Worm (Caenorhabditis elegans) whole organism, early embryonic: Measurements from ENCODE around the gene F53F8.4.

Experiments used
- B0310.2 ChIP-seq: sonication (generic microtip); optimal IDR thresholded peaks from 2 replicates; lab custom pipeline; 2016; ENCODE audit warnings: mild to moderate bottlenecking, missing genetic modification characterization, missing compliant biosample characterization
- F13C5.2 ChIP-seq: sonication (generic microtip); optimal IDR thresholded peaks from 2 replicates; lab custom pipeline; 2017; ENCODE audit warnings: mild to moderate bottlenecking, missing genetic modification characterization, inconsistent platforms, missing compliant biosample characterization
- aly-1 ChIP-seq: sonication (generic microtip); optimal IDR thresholded peaks from 2 replicates; lab custom pipeline; 2016; ENCODE audit warnings: missing genetic modification characterization, missing compliant biosample characterization
- ama-1 ChIP-seq: fragments of 150-350 bp; optimal IDR thresholded peaks from 2 replicates; lab custom pipeline; 2014
- ceh-13 ChIP-seq: fragments of 200-800 bp; sonication (Bioruptor generic); optimal IDR thresholded peaks from 2 replicates; lab custom pipeline; 2018; ENCODE audit warnings: mild to moderate bottlenecking, missing genetic modification characterization, missing compliant biosample characterization
- ceh-36 ChIP-seq: sonication (generic microtip); optimal IDR thresholded peaks from 2 replicates; lab custom pipeline; 2016; ENCODE audit warnings: missing genetic modification characterization, inconsistent platforms, missing compliant biosample characterization
- ets-7 ChIP-seq: sonication (generic microtip); optimal IDR thresholded peaks from 2 replicates; lab custom pipeline; 2016; ENCODE audit warnings: missing genotype, missing genetic modification characterization, missing compliant biosample characterization
- flt-1 ChIP-seq: fragments of 200-800 bp; sonication (Bioruptor generic); IDR thresholded peaks from 2 replicates; pipeline ENCODE4 v1.3.6; 2022; ENCODE audit warnings: missing genetic modification characterization, missing compliant biosample characterization
- hmbx-1 ChIP-seq: sonication (generic microtip); optimal IDR thresholded peaks from 2 replicates; lab custom pipeline; 2016; ENCODE audit warnings: mild to moderate bottlenecking, missing genetic modification characterization, missing compliant biosample characterization
- hmg-4 ChIP-seq: fragments of 200-800 bp; sonication (Bioruptor generic); optimal IDR thresholded peaks from 2 replicates; lab custom pipeline; 2018; ENCODE audit warnings: mild to moderate bottlenecking, missing genetic modification characterization, missing compliant biosample characterization
- hnd-1 ChIP-seq: sonication (generic microtip); optimal IDR thresholded peaks from 2 replicates; lab custom pipeline; 2016; ENCODE audit warnings: missing genetic modification characterization, missing compliant biosample characterization
- pes-1 ChIP-seq: fragments of 200-800 bp; sonication (Bioruptor generic); IDR thresholded peaks from 2 replicates; pipeline ENCODE4 v1.3.6; 2022; ENCODE audit warnings: missing genetic modification reagents, missing genetic modification characterization, missing compliant biosample characterization
- scrt-1 ChIP-seq: fragments of 200-800 bp; sonication (Bioruptor generic); IDR thresholded peaks from 2 replicates; pipeline ENCODE4 v1.3.6; 2022; ENCODE audit warnings: missing genetic modification characterization, missing compliant biosample characterization
- sea-1 ChIP-seq: fragments of 200-800 bp; sonication (Bioruptor generic); conservative IDR thresholded peaks from 2 replicates; pipeline ENCODE4 v1.3.6; 2022; ENCODE audit warnings: missing genetic modification characterization, missing compliant biosample characterization
- tbx-11 ChIP-seq: fragments of 200-800 bp; sonication (Bioruptor generic); IDR thresholded peaks from 2 replicates; pipeline ENCODE4 v1.3.6; 2022; ENCODE audit warnings: missing genetic modification characterization, missing compliant biosample characterization
- tbx-37 ChIP-seq: fragments of 200-800 bp; sonication (Bioruptor generic); conservative IDR thresholded peaks from 2 replicates; pipeline ENCODE4 v1.3.6; 2022; ENCODE audit warnings: missing genetic modification reagents, missing genetic modification characterization, missing compliant biosample characterization
- tra-4 ChIP-seq: sonication (generic microtip); optimal IDR thresholded peaks from 2 replicates; lab custom pipeline; 2017; ENCODE audit warnings: missing genetic modification characterization, missing compliant biosample characterization

The F53F8.4 gene

DNA sequence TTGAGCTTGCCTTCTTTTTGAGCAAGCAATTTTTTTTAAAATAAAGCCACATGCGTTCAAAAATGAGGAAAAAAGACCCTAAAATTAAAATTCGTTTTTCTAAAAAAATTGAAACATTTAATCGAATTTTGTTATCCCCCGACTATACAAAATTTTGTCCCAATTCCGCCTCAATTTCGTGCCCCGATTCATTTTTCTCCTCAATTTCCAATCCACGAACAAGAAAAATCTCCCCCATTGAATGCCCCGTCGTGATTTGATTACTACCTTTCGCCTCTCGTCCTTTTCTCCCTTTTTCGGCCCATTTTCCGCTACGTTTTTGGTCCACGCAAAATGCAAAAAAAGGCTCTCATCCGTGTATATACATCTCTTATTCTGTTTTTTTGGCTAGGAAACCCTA is 39.6 kb downstream of the F53F8.4 start:
- no peak for TF ChIP-seq ceh-13 (GFP tag; lab: Kevin White, UChicago)
- TF ChIP-seq pes-1 = no peak
- no peak for TF ChIP-seq scrt-1
- TF ChIP-seq tbx-37 (GFP tag; lab: Robert Waterston, UW) = no peak
- no peak for TF ChIP-seq tbx-11 (GFP tag; lab: Robert Waterston, UW)
- no peak for TF ChIP-seq F13C5.2
- no peak for TF ChIP-seq flt-1 (GFP tag; lab: Robert Waterston, UW)
- TF ChIP-seq ceh-36 (tag; lab: Kevin White, UChicago) = no peak
- no peak for TF ChIP-seq ama-1 (lab: Kevin White, UChicago)
- no peak for TF ChIP-seq ets-7 (tag; lab: Kevin White, UChicago)
- no peak for TF ChIP-seq hnd-1
- no peak for TF ChIP-seq hmg-4 (GFP tag; lab: Kevin White, UChicago)
- TF ChIP-seq aly-1 (tag; lab: Kevin White, UChicago) = no peak
- no peak for TF ChIP-seq tra-4
- TF ChIP-seq sea-1 (GFP tag; lab: Robert Waterston, UW) = no peak

DNA sequence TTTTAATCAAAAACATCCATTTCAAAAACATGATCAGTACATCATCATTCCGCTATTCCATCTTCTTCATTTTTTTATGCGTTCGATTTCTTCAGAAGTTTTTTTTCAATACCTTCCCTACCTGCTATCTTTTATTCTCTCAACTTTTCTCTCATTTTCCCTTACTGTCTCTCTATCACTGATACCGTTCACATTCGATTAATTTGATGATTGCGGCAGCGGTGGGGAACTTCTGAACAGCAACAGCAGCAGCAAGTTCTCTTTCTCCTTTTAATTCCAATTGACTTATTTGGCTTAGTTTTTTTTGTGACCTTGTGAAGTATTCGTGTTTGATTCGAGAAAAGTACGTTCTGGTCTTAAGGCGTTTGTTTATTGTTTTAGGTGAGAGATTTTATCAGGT is 42.6 kb downstream of the F53F8.4 start:
- TF ChIP-seq F13C5.2 (no peak), ceh-13 (GFP tag; lab: Kevin White, UChicago) (no peak), pes-1 (no peak), tra-4 (no peak), B0310.2 (tag; lab: Kevin White, UChicago) (no peak), ama-1 (lab: Kevin White, UChicago) (no peak), hmg-4 (GFP tag; lab: Kevin White, UChicago) (no peak)

DNA sequence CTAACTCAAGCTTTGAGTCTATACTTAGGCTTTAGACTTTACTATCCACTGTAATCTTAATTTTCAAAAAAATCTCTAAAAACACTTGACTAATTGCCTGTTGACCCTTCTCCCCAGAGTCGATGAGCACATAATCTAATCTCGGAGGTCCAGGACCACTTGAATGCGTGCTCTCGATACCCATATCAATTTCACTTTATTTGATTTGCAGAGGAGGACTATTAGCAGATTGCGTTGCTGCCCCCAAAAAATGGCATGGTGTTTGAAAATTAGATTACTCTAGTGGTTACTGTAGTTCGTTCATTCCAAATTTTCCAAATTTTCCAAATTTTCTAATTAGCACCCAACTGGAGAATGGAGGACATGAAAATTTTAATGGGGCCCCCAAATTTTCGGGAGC is 46.0 kb downstream of the F53F8.4 start:
- TF ChIP-seq ceh-13 (GFP tag; lab: Kevin White, UChicago) (no peak), B0310.2 (tag; lab: Kevin White, UChicago) (no peak), pes-1 (no peak), tbx-11 (GFP tag; lab: Robert Waterston, UW) (no peak), ama-1 (lab: Kevin White, UChicago) (no peak), F13C5.2 (no peak), flt-1 (GFP tag; lab: Robert Waterston, UW) (no peak), tbx-37 (GFP tag; lab: Robert Waterston, UW) (no peak), hmbx-1 (tag; lab: Kevin White, UChicago) (no peak), scrt-1 (no peak), sea-1 (GFP tag; lab: Robert Waterston, UW) (no peak), ets-7 (tag; lab: Kevin White, UChicago) (no peak)

DNA sequence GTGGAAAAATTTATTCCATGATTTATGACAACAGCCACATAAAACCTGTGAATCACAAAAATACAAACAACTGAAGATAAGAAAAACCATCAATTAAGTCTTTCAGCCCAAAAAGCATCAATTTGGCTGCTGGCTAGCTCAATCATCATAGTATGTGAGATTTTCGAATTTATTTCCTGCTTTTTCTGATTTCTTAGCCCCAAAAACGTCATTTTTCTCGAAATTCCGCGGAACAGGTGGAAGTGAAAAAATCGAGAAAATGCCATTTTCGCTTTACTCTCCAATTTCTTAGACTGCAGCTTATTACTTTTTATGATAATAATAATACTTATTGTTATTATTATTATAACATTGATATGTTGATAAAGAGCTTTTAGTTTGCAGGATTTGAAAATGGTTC is 49.6 kb downstream of the F53F8.4 start, which contains the start of gene srxa-15:
Gene srxa-15, plus strand, starts transcription at position 301 of the 400 bp plus-strand sequence.
- TF ChIP-seq ceh-13 (GFP tag; lab: Kevin White, UChicago) (no peak), pes-1 (no peak), tbx-37 (GFP tag; lab: Robert Waterston, UW) (no peak), B0310.2 (tag; lab: Kevin White, UChicago) (no peak), tbx-11 (GFP tag; lab: Robert Waterston, UW) (no peak), ceh-36 (tag; lab: Kevin White, UChicago) (no peak), hnd-1 (no peak), flt-1 (GFP tag; lab: Robert Waterston, UW) (no peak), tra-4 (no peak), scrt-1 (no peak), aly-1 (tag; lab: Kevin White, UChicago) (no peak)
